Worm (Caenorhabditis elegans) whole organism, L4/young adult: ENCODE data around the gene C16C8.10.

Experiments used
- W03F9.2 ChIP-seq: fragments of 150-350 bp; optimal IDR thresholded peaks from 2 replicates; lab custom pipeline; 2014; ENCODE audit warnings: missing biosample characterization, missing genetic modification characterization
- dao-5 ChIP-seq: sonication (generic microtip); optimal IDR thresholded peaks from 2 replicates; lab custom pipeline; 2016; ENCODE audit warnings: missing genotype, missing genetic modification characterization, moderate library complexity, missing compliant biosample characterization

ce11 chrII:3471603-3472002 is 7.1 kb upstream of the C16C8.10 start, which contains the start of gene Y49F6B.13:
- TF ChIP-seq dao-5 (tag; lab: Kevin White, UChicago) (no peak), W03F9.2 (tag; lab: Kevin White, UChicago) (no peak)
